Worm (Caenorhabditis elegans) whole organism, midembryonic: Measurements from ENCODE around the gene clec-9.

Source experiments
- med-1 ChIP-seq: sonication (generic microtip); optimal IDR thresholded peaks from 2 replicates; lab custom pipeline; 2017; ENCODE audit warnings: missing genetic modification characterization, mild to moderate bottlenecking, missing compliant biosample characterization, antibody characterized with exemption, missing genetic modification reagents; ENCODE audit not compliant: insufficient read depth
- tab-1 ChIP-seq: fragments of 200-800 bp; sonication (Bioruptor generic); IDR thresholded peaks from 2 replicates; pipeline ENCODE4 v1.3.6; 2022; ENCODE audit warnings: missing genetic modification characterization, missing compliant biosample characterization
- ztf-23 ChIP-seq: fragments of 200-800 bp; sonication (Bioruptor generic); IDR thresholded peaks from 2 replicates; pipeline ENCODE4 v1.3.6; 2022; ENCODE audit warnings: missing genetic modification reagents, missing genetic modification characterization, missing compliant biosample characterization
- ztf-29 ChIP-seq: fragments of 200-800 bp; sonication (Bioruptor generic); IDR thresholded peaks from 2 replicates; pipeline ENCODE4 v1.3.6; 2022; ENCODE audit warnings: missing genetic modification reagents, missing genetic modification characterization, missing compliant biosample characterization

DNA sequence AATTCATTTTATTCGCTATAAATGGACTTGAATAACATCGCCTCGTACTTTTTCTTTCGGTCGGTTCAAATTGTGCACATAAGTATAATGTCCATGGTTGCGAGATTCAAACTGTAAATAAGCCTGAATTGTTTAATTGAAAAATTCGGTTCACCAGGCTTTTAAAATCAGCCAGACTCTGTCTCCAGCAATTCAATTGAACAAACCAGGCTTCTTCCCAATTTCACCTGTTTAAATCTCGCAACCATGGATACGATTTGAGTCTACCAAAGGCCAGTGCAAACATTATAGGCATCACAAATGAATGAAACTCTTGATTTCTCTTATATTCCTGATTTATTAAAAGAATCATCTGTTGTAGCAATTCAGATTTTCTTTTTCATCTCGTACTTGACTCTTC, 25.2 kb upstream of the clec-9 start, which contains the start of gene srz-100:
- TF ChIP-seq ztf-29 (no peak), med-1 (GFP tag; lab: Kevin White, UChicago) (no peak), ztf-23 (GFP tag; lab: Robert Waterston, UW) (no peak), tab-1 (GFP tag; lab: Robert Waterston, UW) (no peak)
